Fruit fly (Drosophila melanogaster) whole organism, embryonic: Measurements from ENCODE around the gene CG11893.

ENCODE experiments used
- Atf-2 ChIP-seq: fragments of 200-800 bp; sonication (Bioruptor generic); optimal IDR thresholded peaks from 2 replicates; lab custom pipeline; 2016; ENCODE audit warnings: missing biosample characterization, missing genetic modification characterization
- Atf6 ChIP-seq: fragments of 200-800 bp; sonication (Bioruptor generic); IDR thresholded peaks from 2 replicates; pipeline ENCODE4 v1.3.6; 2022; ENCODE audit warnings: missing biosample characterization, missing genetic modification characterization
- CG11398 ChIP-seq: fragments of 200-800 bp; sonication (Bioruptor generic); optimal IDR thresholded peaks from 2 replicates; lab custom pipeline; 2016; ENCODE audit warnings: missing biosample characterization, missing genetic modification characterization
- CG11696 ChIP-seq: fragments of 200-800 bp; sonication (Bioruptor generic); IDR thresholded peaks from 2 replicates; pipeline ENCODE4 v1.3.6; 2022; ENCODE audit warnings: missing biosample characterization, missing genetic modification characterization
- CG12769 ChIP-seq: fragments of 200-800 bp; sonication (Bioruptor generic); optimal IDR thresholded peaks from 2 replicates; lab custom pipeline; 2019; ENCODE audit warnings: missing biosample characterization, mild to moderate bottlenecking, missing genetic modification characterization, moderate library complexity
- CG13775 ChIP-seq: fragments of 200-800 bp; sonication (Bioruptor generic); optimal IDR thresholded peaks from 3 replicates; lab custom pipeline; 2017; ENCODE audit warnings: missing biosample characterization, mild to moderate bottlenecking, missing genetic modification characterization
- CG15269 ChIP-seq: fragments of 200-800 bp; sonication (Bioruptor generic); optimal IDR thresholded peaks from 2 replicates; lab custom pipeline; 2018; ENCODE audit warnings: missing biosample characterization, mild to moderate bottlenecking, missing genetic modification characterization, moderate library complexity
- CG31365 ChIP-seq: fragments of 200-800 bp; sonication (Bioruptor generic); optimal IDR thresholded peaks from 2 replicates; lab custom pipeline; 2018; ENCODE audit warnings: missing biosample characterization, mild to moderate bottlenecking, missing genetic modification characterization
- CG3847 ChIP-seq: fragments of 200-800 bp; sonication (Bioruptor generic); IDR thresholded peaks from 2 replicates; pipeline ENCODE4 v1.3.6; 2022; ENCODE audit warnings: missing biosample characterization, missing genetic modification characterization
- CG6654 ChIP-seq: fragments of 200-800 bp; sonication (Bioruptor generic); optimal IDR thresholded peaks from 2 replicates; lab custom pipeline; 2017; ENCODE audit warnings: missing biosample characterization, mild to moderate bottlenecking, missing genetic modification characterization
- CG6791 ChIP-seq: fragments of 200-800 bp; sonication (Bioruptor generic); IDR thresholded peaks from 3 replicates; pipeline ENCODE4 v1.3.6; 2022; ENCODE audit warnings: missing biosample characterization, missing genetic modification characterization; ENCODE audit not compliant: partially characterized antibody
- CG7745 ChIP-seq: fragments of 200-800 bp; sonication (Bioruptor generic); optimal IDR thresholded peaks from 2 replicates; lab custom pipeline; 2018; ENCODE audit warnings: missing biosample characterization, mild to moderate bottlenecking, missing genetic modification characterization, moderate library complexity
- CG9876 ChIP-seq: fragments of 200-800 bp; sonication (Bioruptor generic); optimal IDR thresholded peaks from 2 replicates; lab custom pipeline; 2016; ENCODE audit warnings: missing biosample characterization, missing genetic modification characterization
- Drgx ChIP-seq: fragments of 200-800 bp; sonication (Bioruptor generic); IDR thresholded peaks from 2 replicates; pipeline ENCODE4 v1.3.6; 2022; ENCODE audit warnings: missing biosample characterization, missing genetic modification characterization
- Ets65A ChIP-seq: fragments of 200-800 bp; sonication (Bioruptor generic); peaks from one replicate; lab custom pipeline; 2016; ENCODE audit warnings: missing biosample characterization, missing genetic modification characterization
- HmgZ ChIP-seq: fragments of 200-800 bp; sonication (Bioruptor generic); optimal IDR thresholded peaks from 2 replicates; lab custom pipeline; 2018; ENCODE audit warnings: missing biosample characterization, mild to moderate bottlenecking, missing genetic modification characterization
- Kr ChIP-seq: fragments of 200-800 bp; sonication (Bioruptor generic); optimal IDR thresholded peaks from 2 replicates; lab custom pipeline; 2017; ENCODE audit warnings: missing biosample characterization, mild to moderate bottlenecking, missing genetic modification characterization
- Lim3 ChIP-seq: fragments of 200-800 bp; sonication (Bioruptor generic); IDR thresholded peaks from 2 replicates; pipeline ENCODE4 v1.3.6; 2022; ENCODE audit warnings: missing biosample characterization, missing genetic modification characterization
- NK7.1 ChIP-seq: fragments of 200-800 bp; sonication (Bioruptor generic); optimal IDR thresholded peaks from 3 replicates; lab custom pipeline; 2016; ENCODE audit warnings: missing biosample characterization, missing genetic modification characterization
- Trl ChIP-seq, 3 experiments: fragments of >200 bp in 2 of 3; fragments of 200-800 bp in 1 of 3; sonication (Bioruptor generic) in 1 of 3; optimal IDR thresholded peaks; 2 replicates in 1 of 3; 3 replicates in 2 of 3; lab custom pipeline; 2016 to 2017; ENCODE audit warnings: missing biosample characterization in 1 of 3, missing genetic modification characterization in 1 of 3
- chinmo ChIP-seq: fragments of 200-800 bp; sonication (Bioruptor generic); IDR thresholded peaks from 4 replicates; pipeline ENCODE4 v1.3.6; 2022; ENCODE audit warnings: missing biosample characterization, missing genetic modification characterization; ENCODE audit not compliant: partially characterized antibody
- danr ChIP-seq: fragments of 200-800 bp; sonication (Bioruptor generic); IDR thresholded peaks from 2 replicates; pipeline ENCODE4 v1.3.6; 2022; ENCODE audit warnings: missing biosample characterization, missing genetic modification characterization
- dpn ChIP-seq, 2 experiments: fragments of 200-800 bp; sonication (Bioruptor generic); optimal IDR thresholded peaks; 3 replicates each; lab custom pipeline; 2016; ENCODE audit warnings: missing biosample characterization in 2 of 2, missing genetic modification characterization in 2 of 2
- exex ChIP-seq: fragments of 200-800 bp; sonication (Bioruptor generic); optimal IDR thresholded peaks from 4 replicates; lab custom pipeline; 2018; ENCODE audit warnings: missing biosample characterization, mild to moderate bottlenecking, missing genetic modification characterization, moderate library complexity
- gcm ChIP-seq: fragments of 200-800 bp; sonication (Bioruptor generic); optimal IDR thresholded peaks from 2 replicates; lab custom pipeline; 2019; ENCODE audit warnings: missing biosample characterization, mild to moderate bottlenecking, missing genetic modification characterization, moderate library complexity
- gem ChIP-seq: fragments of 200-800 bp; sonication (Bioruptor generic); optimal IDR thresholded peaks from 2 replicates; lab custom pipeline; 2019; ENCODE audit warnings: missing biosample characterization, mild to moderate bottlenecking, missing genetic modification characterization, moderate library complexity
- gsb ChIP-seq: fragments of 200-800 bp; sonication (Bioruptor generic); IDR thresholded peaks from 2 replicates; pipeline ENCODE4 v1.3.6; 2022; ENCODE audit warnings: missing biosample characterization, missing genetic modification characterization
- hkb ChIP-seq, 2 experiments: fragments of 200-800 bp in 1 of 2; fragments of >200 bp in 1 of 2; sonication (Bioruptor generic) in 1 of 2; IDR thresholded peaks in 1 of 2; optimal IDR thresholded peaks in 1 of 2; 2 replicates each; pipeline versions ENCODE4 v1.3.6 to Lab custom; 2017 to 2022; ENCODE audit warnings: missing biosample characterization in 1 of 2, missing genetic modification characterization in 1 of 2
- hth ChIP-seq: fragments of >200 bp; optimal IDR thresholded peaks from 2 replicates; lab custom pipeline; 2017; ENCODE audit warnings: inconsistent platforms
- klu ChIP-seq: fragments of 200-800 bp; sonication (Bioruptor generic); IDR thresholded peaks from 2 replicates; pipeline ENCODE4 v1.3.6; 2022; ENCODE audit warnings: missing biosample characterization, missing genetic modification characterization
- maf-S ChIP-seq: fragments of 200-800 bp; sonication (Bioruptor generic); optimal IDR thresholded peaks from 2 replicates; lab custom pipeline; 2016; ENCODE audit warnings: missing biosample characterization, missing genetic modification characterization
- mirr ChIP-seq: fragments of 200-800 bp; sonication (Bioruptor generic); optimal IDR thresholded peaks from 3 replicates; lab custom pipeline; 2018; ENCODE audit warnings: missing biosample characterization, mild to moderate bottlenecking, missing genetic modification characterization
- nerfin-2 ChIP-seq: fragments of 200-800 bp; sonication (Bioruptor generic); IDR thresholded peaks from 2 replicates; pipeline ENCODE4 v1.3.6; 2022; ENCODE audit warnings: missing biosample characterization, missing genetic modification characterization; ENCODE audit not compliant: partially characterized antibody
- pros ChIP-seq: fragments of 200-800 bp; sonication (Bioruptor generic); optimal IDR thresholded peaks from 3 replicates; lab custom pipeline; 2019; ENCODE audit warnings: missing biosample characterization, mild to moderate bottlenecking, missing genetic modification characterization, moderate library complexity
- ranshi ChIP-seq: fragments of 200-800 bp; sonication (Bioruptor generic); IDR thresholded peaks from 2 replicates; pipeline ENCODE4 v1.3.6; 2022; ENCODE audit warnings: missing biosample characterization, missing genetic modification characterization
- row ChIP-seq: fragments of 200-800 bp; sonication (Bioruptor generic); IDR thresholded peaks from 3 replicates; pipeline ENCODE4 v1.3.6; 2022; ENCODE audit warnings: missing biosample characterization, missing genetic modification characterization
- salm ChIP-seq: fragments of 200-800 bp; sonication (Bioruptor generic); optimal IDR thresholded peaks from 2 replicates; lab custom pipeline; 2018; ENCODE audit warnings: missing biosample characterization, mild to moderate bottlenecking, missing genetic modification characterization
- scrt ChIP-seq: fragments of 200-800 bp; sonication (Bioruptor generic); optimal IDR thresholded peaks from 2 replicates; lab custom pipeline; 2018; ENCODE audit warnings: missing biosample characterization, mild to moderate bottlenecking, missing genetic modification characterization, moderate library complexity
- shn ChIP-seq: fragments of 200-800 bp; sonication (Bioruptor generic); optimal IDR thresholded peaks from 3 replicates; lab custom pipeline; 2016; ENCODE audit warnings: missing biosample characterization, missing genetic modification characterization
- sug ChIP-seq: fragments of 200-800 bp; optimal IDR thresholded peaks from 2 replicates; lab custom pipeline; 2019; ENCODE audit warnings: missing biosample characterization, mild to moderate bottlenecking, missing genetic modification characterization, moderate library complexity
- tup ChIP-seq: fragments of 200-800 bp; sonication (Bioruptor generic); optimal IDR thresholded peaks from 2 replicates; lab custom pipeline; 2016; ENCODE audit warnings: missing biosample characterization, mild to moderate bottlenecking, missing genetic modification characterization, moderate library complexity
- wdn ChIP-seq: fragments of 200-800 bp; sonication (Bioruptor generic); IDR thresholded peaks from 2 replicates; pipeline ENCODE4 v1.3.6; 2022; ENCODE audit warnings: missing biosample characterization, missing genetic modification characterization

The CG11893 gene

DNA sequence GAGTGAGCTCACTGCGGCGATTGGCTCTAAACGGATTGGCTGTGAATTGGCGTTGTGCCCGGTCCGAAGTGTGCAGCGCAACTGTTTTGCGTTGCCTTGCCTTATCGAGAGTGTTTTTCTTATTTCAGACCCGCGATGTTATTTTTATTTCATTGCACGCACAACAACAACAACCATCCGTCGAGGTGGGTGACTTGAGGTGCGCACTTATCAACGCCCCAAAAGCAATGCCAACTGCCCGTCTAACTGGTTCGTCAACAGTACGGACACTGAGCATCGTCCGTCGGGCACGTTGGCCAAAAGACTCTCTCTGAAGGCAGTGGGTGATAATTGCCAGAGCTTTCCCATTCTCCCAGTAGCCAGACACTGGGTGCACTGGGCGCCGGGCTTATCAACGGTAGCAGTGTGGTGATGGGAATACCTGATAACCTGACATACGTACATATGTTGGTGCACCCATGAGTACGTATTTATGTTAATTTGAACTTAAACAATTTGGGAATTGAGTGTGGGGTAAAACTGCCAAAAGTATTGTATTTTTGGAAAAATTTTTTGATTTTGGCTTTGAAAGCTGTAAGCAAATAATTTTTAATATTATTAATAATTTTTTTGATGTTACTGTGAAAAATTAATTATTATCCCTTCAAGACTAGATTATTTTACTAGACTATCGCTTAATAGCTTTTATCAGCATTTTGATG, 5.8 kb downstream of the CG11893 start, which contains the start of gene CG31102 (continued):
- no peak for TF ChIP-seq NK7.1 (GFP tag; lab: Kevin White, UChicago)
- peak; percentile 28 for TF ChIP-seq mirr (GFP tag; lab: Kevin White, UChicago)
- no peak for TF ChIP-seq HmgZ (tag; lab: Kevin White, UChicago)

dm6 chr3R:25297678-25298077, 8.0 kb downstream of the CG11893 start, which contains the start of gene CG31097:
Gene CG31097 (minus strand): TSS chr3R:25297778.
- no peak for TF ChIP-seq NK7.1 (GFP tag; lab: Kevin White, UChicago)
- TF ChIP-seq CG3847 (GFP tag; lab: Robert Waterston, UW) = no peak
- TF ChIP-seq exex (tag; lab: Kevin White, UChicago) = peak; percentile 4

DNA sequence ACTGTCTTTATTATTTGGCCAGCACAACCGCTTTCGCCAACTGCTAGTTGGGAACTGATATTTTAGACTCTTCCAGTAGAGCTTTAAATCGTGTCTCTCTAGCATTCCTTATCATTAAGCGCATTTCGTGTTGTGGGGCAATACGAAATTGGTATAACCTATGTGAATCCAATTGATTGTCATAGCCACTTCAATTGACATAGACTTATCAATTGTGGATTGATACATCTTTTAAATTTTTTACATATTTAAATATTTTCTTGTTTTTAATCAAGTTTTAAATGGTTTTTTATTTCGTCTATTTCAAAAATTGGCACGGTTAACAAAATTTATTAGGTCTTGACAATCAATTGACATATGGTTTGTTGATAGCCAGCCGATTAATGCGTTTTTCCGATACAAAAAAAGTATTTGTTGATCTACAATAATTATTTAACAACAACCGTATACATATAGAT, 9.8 kb downstream of the CG11893 start, which contains the start of gene CG31288:
TSS of gene CG31288 (minus strand) at position 51 of the 458 bp plus-strand sequence.
- TF ChIP-seq exex (tag; lab: Kevin White, UChicago) (peak; percentile 46), hth (lab: Kevin White, UChicago) (no peak)

DNA sequence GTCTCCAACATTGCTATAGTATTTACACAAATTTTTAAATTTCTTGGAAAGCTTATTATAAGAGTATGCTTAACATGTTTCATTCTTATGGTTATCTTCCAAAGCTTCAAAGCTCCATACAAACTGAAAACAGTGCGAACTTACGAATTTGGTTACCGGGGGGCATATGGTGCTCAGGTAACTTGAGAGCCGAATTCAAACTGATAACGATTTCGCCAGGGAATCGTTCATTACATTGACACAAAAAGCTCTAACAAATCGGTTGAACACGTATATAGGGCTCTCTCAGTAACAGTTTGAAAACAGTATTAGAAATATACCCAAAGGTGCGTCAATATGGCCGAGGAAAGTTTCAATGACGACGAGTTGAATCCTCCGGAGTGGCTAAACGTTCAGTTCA, 10.9 kb downstream of the CG11893 start, which contains the start of gene CG13659:
TSS of gene CG13659 (plus strand) at position 317 of the 400 bp plus-strand sequence.
- peak; percentile 41 for TF ChIP-seq CG15269 (tag; lab: Kevin White, UChicago)
- no peak for TF ChIP-seq Drgx (GFP tag; lab: Robert Waterston, UW)
- TF ChIP-seq danr = no peak
- no peak for TF ChIP-seq scrt (GFP tag; lab: Kevin White, UChicago)
- TF ChIP-seq CG12769 (tag; lab: Kevin White, UChicago) = peak; percentile 61
- TF ChIP-seq hkb (optimal IDR thresholded peaks at IDR 0.05; lab: Kevin White, UChicago) = no peak
- peak; percentile 10; the same call in 1 of the 2 replicates for TF ChIP-seq hkb (GFP tag; IDR thresholded peaks at IDR 0.05; lab: Robert Waterston, UW)
- TF ChIP-seq gcm (GFP tag; lab: Kevin White, UChicago) = no peak
- no peak for TF ChIP-seq row (GFP tag; lab: Robert Waterston, UW)
- TF ChIP-seq Atf6 = no peak
- TF ChIP-seq exex (tag; lab: Kevin White, UChicago) = peak; percentile 23
- no peak for TF ChIP-seq gem (tag; lab: Kevin White, UChicago)
- no peak for TF ChIP-seq CG13775 (GFP tag; lab: Kevin White, UChicago)
- no peak for TF ChIP-seq Lim3
- TF ChIP-seq gsb (GFP tag; lab: Robert Waterston, UW) = no peak
- TF ChIP-seq klu (GFP tag; lab: Robert Waterston, UW) = no peak
- TF ChIP-seq pros = no peak
- peak; percentile 57; the same call in 1 of the 4 replicates for TF ChIP-seq chinmo (GFP tag; lab: Robert Waterston, UW)
- peak; percentile 97 for TF ChIP-seq sug (tag; lab: Kevin White, UChicago)
- TF ChIP-seq CG11398 (GFP tag; lab: Kevin White, UChicago) = no peak
- no peak for TF ChIP-seq CG31365 (tag; lab: Kevin White, UChicago)
- no peak for TF ChIP-seq dpn (GFP tag; optimal IDR thresholded peaks at IDR 0.05; lab: Kevin White, UChicago)
- TF ChIP-seq Kr (GFP tag; lab: Kevin White, UChicago) = no peak
- no peak for TF ChIP-seq salm
- no peak for TF ChIP-seq maf-S (GFP tag; lab: Kevin White, UChicago)
- no peak for TF ChIP-seq tup (GFP tag; lab: Kevin White, UChicago)
- TF ChIP-seq Atf-2 = no peak
- no peak for TF ChIP-seq shn (GFP tag; lab: Kevin White, UChicago)
- no peak for TF ChIP-seq ranshi
- peak in 1 of 2 experiments; percentile 19 for TF ChIP-seq Trl (optimal IDR thresholded peaks at IDR 0.05; lab: Kevin White, UChicago)
- no peak for TF ChIP-seq Trl (GFP tag; optimal IDR thresholded peaks at IDR 0.05; lab: Kevin White, UChicago)
- TF ChIP-seq CG7745 (tag; lab: Kevin White, UChicago) = no peak
- TF ChIP-seq CG6654 (GFP tag; lab: Kevin White, UChicago) = no peak
- TF ChIP-seq wdn (GFP tag; lab: Robert Waterston, UW) = no peak
- TF ChIP-seq CG9876 (GFP tag; lab: Kevin White, UChicago) = no peak
- no peak for TF ChIP-seq CG11696 (GFP tag; lab: Robert Waterston, UW)
- TF ChIP-seq nerfin-2 = no peak
- no peak for TF ChIP-seq CG6791 (GFP tag; lab: Robert Waterston, UW)
- no peak for TF ChIP-seq Ets65A
